Fruit fly (Drosophila melanogaster): Measurements from ENCODE around the gene emb.

The emb gene

dm6 chr2L:8374235-8374634, 29.1 kb upstream of the emb start, which contains the start of gene Wdr82 (continued):
- no peak for TF ChIP-seq H15 (GFP tag; IDR thresholded peaks at IDR 0.05)
- TF ChIP-seq Med (GFP tag) = peak; percentile 2
- no peak for TF ChIP-seq pnt (GFP tag; optimal IDR thresholded peaks at IDR 0.05)
- no peak for TF ChIP-seq Hr39 (optimal IDR thresholded peaks at IDR 0.05)
- TF ChIP-seq tna (GFP tag; IDR thresholded peaks at IDR 0.05; ENCODE audit: partially characterized antibody) = peak; percentile 83
- TF ChIP-seq p53 (GFP tag; optimal IDR thresholded peaks at IDR 0.05) = no peak
- TF ChIP-seq Doc3 (GFP tag; IDR thresholded peaks at IDR 0.05; ENCODE audit: partially characterized antibody) = peak; percentile 37; the same call in 1 of the 3 replicates
- TF ChIP-seq inv (GFP tag; IDR thresholded peaks at IDR 0.05; ENCODE audit: partially characterized antibody) = peak; percentile 36; the same call in 1 of the 2 replicates
- TF ChIP-seq CG13287 (GFP tag; IDR thresholded peaks at IDR 0.05; ENCODE audit: partially characterized antibody) = peak; percentile 85
- TF ChIP-seq sr (GFP tag; IDR thresholded peaks at IDR 0.05) = no peak
- TF ChIP-seq CG16813 (GFP tag; IDR thresholded peaks at IDR 0.05; ENCODE audit: partially characterized antibody) = peak; percentile 69
- peak; percentile 93 for TF ChIP-seq CG34224 (GFP tag; IDR thresholded peaks at IDR 0.05; ENCODE audit: partially characterized antibody)
- peak; percentile 8 for TF ChIP-seq YL-1 (GFP tag; optimal IDR thresholded peaks at IDR 0.05)
- peak; percentile 84 for TF ChIP-seq zen2 (GFP tag; IDR thresholded peaks at IDR 0.05; ENCODE audit: partially characterized antibody)
- no peak for TF ChIP-seq salm (tag; optimal IDR thresholded peaks at IDR 0.05)
- TF ChIP-seq bbx (GFP tag; IDR thresholded peaks at IDR 0.05; ENCODE audit: partially characterized antibody) = peak; percentile 87
- TF ChIP-seq sna (GFP tag; IDR thresholded peaks at IDR 0.05; ENCODE audit: partially characterized antibody) = peak; percentile 73
- peak; percentile 77 for TF ChIP-seq CG11504 (tag; optimal IDR thresholded peaks at IDR 0.05)
- no peak for TF ChIP-seq Dek (tag; optimal IDR thresholded peaks at IDR 0.05)
- peak; percentile 7 for TF ChIP-seq Ets97D (GFP tag; optimal IDR thresholded peaks at IDR 0.05)
- TF ChIP-seq E2f2 (GFP tag; IDR thresholded peaks at IDR 0.05) = peak; percentile 88
- TF ChIP-seq pzg (GFP tag; optimal IDR thresholded peaks at IDR 0.05) = peak; percentile 65
- peak; percentile 62 for TF ChIP-seq CG14860 (GFP tag; IDR thresholded peaks at IDR 0.05; ENCODE audit: partially characterized antibody)
- no peak for TF ChIP-seq CG2678 (tag; optimal IDR thresholded peaks at IDR 0.05)
- peak; percentile 77 for TF ChIP-seq Dll (GFP tag; IDR thresholded peaks at IDR 0.05; ENCODE audit: partially characterized antibody)
- TF ChIP-seq Sry-δ (GFP tag; optimal IDR thresholded peaks at IDR 0.05) = peak; percentile 47
- TF ChIP-seq knrl (GFP tag; IDR thresholded peaks at IDR 0.05; ENCODE audit: partially characterized antibody) = peak; percentile 55; the same call in 2 of the 3 replicates
- TF ChIP-seq CG17829 (tag; optimal IDR thresholded peaks at IDR 0.05) = peak; percentile 31
- peak; percentile 75 for TF ChIP-seq Scr (GFP tag; IDR thresholded peaks at IDR 0.05; ENCODE audit: partially characterized antibody)
- peak; percentile 6 for TF ChIP-seq CG4617 (GFP tag; optimal IDR thresholded peaks at IDR 0.05; ENCODE audit: borderline replicate concordance)
- peak; percentile 82 for TF ChIP-seq sens (GFP tag)
- TF ChIP-seq Sin3A (optimal IDR thresholded peaks at IDR 0.05) = peak; percentile 5
- no peak for TF ChIP-seq tll (GFP tag; optimal IDR thresholded peaks at IDR 0.05)
- TF ChIP-seq crp (GFP tag; optimal IDR thresholded peaks at IDR 0.05) = peak in 1 of 2 experiments; percentile 8
- no peak for TF ChIP-seq pros (GFP tag; optimal IDR thresholded peaks at IDR 0.05)
- peak; percentile 52 for TF ChIP-seq Myb (GFP tag; optimal IDR thresholded peaks at IDR 0.05)
- TF ChIP-seq Lpt (GFP tag; optimal IDR thresholded peaks at IDR 0.05) = no peak
- TF ChIP-seq stwl (tag; optimal IDR thresholded peaks at IDR 0.05) = peak; percentile 86
- no peak for TF ChIP-seq Fer2 (tag; optimal IDR thresholded peaks at IDR 0.05)
- no peak for TF ChIP-seq Sox102F (GFP tag; optimal IDR thresholded peaks at IDR 0.05)
- TF ChIP-seq Mes4 (GFP tag; optimal IDR thresholded peaks at IDR 0.05) = no peak
- TF ChIP-seq Opbp (GFP tag; IDR thresholded peaks at IDR 0.05; ENCODE audit: partially characterized antibody) = peak; percentile 71; the same call in 2 of the 3 replicates
- peak; percentile 83 for TF ChIP-seq ato (GFP tag; IDR thresholded peaks at IDR 0.05; ENCODE audit: partially characterized antibody)
- peak; percentile 3 for TF ChIP-seq grau (tag; optimal IDR thresholded peaks at IDR 0.05)
- TF ChIP-seq CG7963 (GFP tag; IDR thresholded peaks at IDR 0.05; ENCODE audit: partially characterized antibody) = peak; percentile 70; the same call in 1 of the 3 replicates
